Worm (Caenorhabditis elegans) whole organism, midembryonic: ENCODE measurements around the gene srv-6.

Experiments used
- cog-1 ChIP-seq: sonication (generic microtip); optimal IDR thresholded peaks from 2 replicates; lab custom pipeline; 2016; ENCODE audit warnings: missing genetic modification characterization, missing compliant biosample characterization
- flt-1 ChIP-seq: fragments of 200-800 bp; sonication (Bioruptor generic); IDR thresholded peaks from 2 replicates; pipeline ENCODE4 v1.3.6; 2022; ENCODE audit warnings: missing genetic modification characterization, missing compliant biosample characterization
- med-1 ChIP-seq: sonication (generic microtip); optimal IDR thresholded peaks from 2 replicates; lab custom pipeline; 2017; ENCODE audit warnings: missing genetic modification characterization, mild to moderate bottlenecking, missing compliant biosample characterization, antibody characterized with exemption, missing genetic modification reagents; ENCODE audit not compliant: insufficient read depth
- ref-1 ChIP-seq: fragments of 200-800 bp; sonication (Bioruptor generic); conservative IDR thresholded peaks from 2 replicates; pipeline ENCODE4 v1.3.6; 2022; ENCODE audit warnings: missing genetic modification reagents, missing genetic modification characterization, missing compliant biosample characterization

DNA sequence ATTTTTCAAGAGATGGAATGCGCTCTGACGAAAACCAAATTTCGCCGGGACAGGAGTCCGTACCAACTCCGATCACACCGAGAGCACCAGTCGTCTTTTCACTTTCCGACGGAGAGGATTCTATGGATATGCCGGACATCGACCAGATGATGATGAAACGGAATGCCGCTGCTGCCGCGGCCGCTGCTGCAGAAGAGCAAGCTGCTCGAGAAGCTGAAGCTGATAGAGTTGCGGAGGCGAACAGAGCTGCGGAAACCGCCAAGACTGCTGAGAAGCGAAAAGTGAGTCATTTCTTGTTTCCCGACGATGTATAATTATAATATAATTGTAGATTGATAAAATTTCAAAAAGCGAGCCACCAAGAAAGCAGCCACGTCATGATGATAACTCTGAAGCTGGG, 1.5 kb upstream of the srv-6 start:
- TF ChIP-seq cog-1 (tag; lab: Kevin White, UChicago) (no peak), flt-1 (no peak), ref-1 (no peak), med-1 (GFP tag; lab: Kevin White, UChicago) (no peak)
